Fruit fly (Drosophila melanogaster) whole organism, larva: Measurements from ENCODE around the gene CG4956.

ENCODE experiments used
- noc ChIP-seq: fragments of 200-800 bp; sonication (Bioruptor generic); optimal IDR thresholded peaks from 3 replicates; lab custom pipeline; 2019; ENCODE audit warnings: missing biosample characterization, mild to moderate bottlenecking, missing genetic modification characterization, moderate library complexity

Gene CG4956

dm6 chr3R:25759430-25759829 is 18.7 kb downstream of the CG4956 start:
- TF ChIP-seq noc (tag; lab: Kevin White, UChicago), result no peak

DNA sequence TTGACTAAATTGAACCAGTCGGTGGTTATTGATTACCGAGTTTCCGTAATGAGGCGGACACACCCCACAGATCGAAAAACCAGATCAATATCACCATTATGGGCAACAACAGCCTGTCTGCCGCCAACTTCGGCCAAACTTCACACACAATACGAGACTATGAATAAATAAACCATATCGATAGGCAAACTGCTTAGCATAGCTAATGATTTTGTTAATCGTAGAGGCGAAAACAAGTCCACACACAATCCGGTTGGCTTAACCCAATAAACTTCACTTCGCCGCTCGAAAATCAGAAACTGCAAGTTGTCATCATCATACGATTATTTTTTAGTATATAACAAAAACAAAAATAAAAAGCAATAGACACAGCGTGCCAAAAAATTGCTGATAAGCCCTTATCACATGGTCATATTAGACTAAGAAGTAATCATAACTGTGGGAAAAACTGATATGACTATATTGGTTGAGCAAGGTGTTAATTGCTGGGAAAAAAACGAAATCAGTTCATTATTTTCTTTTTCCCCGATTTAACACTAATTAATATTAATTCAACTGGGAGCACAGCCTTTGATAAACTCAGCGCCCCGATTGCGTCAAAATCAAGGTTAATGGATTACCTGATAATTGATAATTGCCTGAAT is 22.1 kb downstream of the CG4956 start:
- peak; percentile 79 for TF ChIP-seq noc (tag; lab: Kevin White, UChicago)

- TF ChIP-seq noc (tag; lab: Kevin White, UChicago), result peak; percentile 36
These were observed 23.2 kb downstream of the CG4956 start for dm6 chr3R:25754844-25755429.

DNA sequence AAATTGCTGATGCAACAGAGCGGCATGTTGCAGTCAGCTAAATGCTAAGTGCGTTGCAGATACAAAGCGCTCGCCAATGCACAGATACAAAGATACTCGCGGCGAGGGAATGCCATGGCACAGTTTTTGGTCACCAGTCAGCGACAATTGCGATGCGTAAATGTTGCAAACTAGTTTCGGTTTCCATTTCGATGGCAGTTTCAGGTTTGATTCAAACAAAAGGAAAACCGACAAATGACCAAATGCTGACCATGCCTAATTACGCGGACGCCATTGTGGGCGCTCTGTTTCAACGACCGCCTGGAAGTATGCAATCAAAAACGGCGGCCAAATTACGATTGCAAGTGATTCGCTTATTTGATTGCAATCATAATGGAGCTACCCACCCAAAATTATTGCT is 24.3 kb downstream of the CG4956 start:
- no peak for TF ChIP-seq noc (tag; lab: Kevin White, UChicago)

dm6 chr3R:25740348-25740751 is 37.8 kb downstream of the CG4956 start, which contains the start of gene LpR2:
TSS of gene LpR2 (minus strand) at chr3R:25740465.
- peak; percentile 34 for TF ChIP-seq noc (tag; lab: Kevin White, UChicago)

DNA sequence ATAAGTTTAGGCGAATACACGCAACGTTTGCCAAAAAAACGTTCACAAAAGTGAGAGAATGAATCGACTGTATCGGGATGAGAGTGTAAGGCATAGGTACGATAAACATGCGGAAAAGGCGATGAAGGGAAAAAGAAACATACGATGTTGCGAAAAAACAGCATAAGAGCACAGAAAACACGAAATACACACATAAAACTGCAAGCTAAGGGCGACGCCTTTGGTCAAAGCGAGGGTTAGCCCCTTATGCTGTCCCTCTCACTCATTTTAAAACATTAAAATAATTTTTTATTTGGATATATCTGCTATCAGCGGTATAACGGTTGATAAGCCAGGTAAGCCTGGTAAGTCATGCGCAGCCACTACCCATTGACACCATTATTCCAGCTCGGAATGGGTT is 38.4 kb downstream of the CG4956 start:
- TF ChIP-seq noc (tag; lab: Kevin White, UChicago), result no peak

DNA sequence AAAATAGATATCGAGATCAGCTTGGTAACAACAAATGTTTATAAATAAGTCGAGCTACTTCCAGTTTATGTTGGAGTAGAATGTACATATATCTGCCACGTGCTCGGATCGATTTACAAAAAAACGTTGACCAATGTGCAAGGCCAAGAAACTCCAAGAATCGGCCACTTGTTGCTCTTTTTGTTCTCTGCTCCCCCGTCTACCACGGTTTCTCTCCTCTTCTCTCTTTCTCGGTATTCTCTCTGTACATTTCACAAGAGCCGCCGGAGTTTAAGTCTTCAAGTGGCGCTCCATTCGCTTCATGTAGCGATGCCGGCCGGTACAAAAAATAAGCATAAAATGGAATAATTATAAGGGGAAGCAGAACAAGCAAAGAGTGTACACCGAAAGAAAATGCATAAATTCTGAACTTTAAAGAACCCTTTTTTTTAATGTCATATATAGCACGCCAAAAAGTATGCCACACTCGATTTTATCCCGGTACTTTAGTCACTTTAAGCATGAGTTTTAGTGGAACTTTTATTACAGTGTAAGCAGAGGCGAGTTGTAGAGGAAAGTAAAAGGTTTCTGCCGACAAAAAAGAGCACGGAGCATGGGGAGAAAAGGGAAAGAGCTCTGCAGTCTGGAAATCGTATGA is 40.3 kb downstream of the CG4956 start:
- TF ChIP-seq noc (tag; lab: Kevin White, UChicago), result peak; percentile 89

dm6 chr3R:25735801-25736068 is 42.4 kb downstream of the CG4956 start:
- peak; percentile 17 for TF ChIP-seq noc (tag; lab: Kevin White, UChicago)

dm6 chr3R:25734967-25735800 is 42.9 kb downstream of the CG4956 start:
- peak; percentile 62 for TF ChIP-seq noc (tag; lab: Kevin White, UChicago)
